Fruit fly (Drosophila melanogaster) Kc167 (cell line): ENCODE results near the gene Eig71Ed.

Experiments used
- Myc ChIP-seq: fragments of >200 bp; optimal IDR thresholded peaks from 2 replicates; lab custom pipeline; 2017; ENCODE audit warnings: missing external identifiers
- Sin3A ChIP-seq: fragments of >200 bp; optimal IDR thresholded peaks from 2 replicates; lab custom pipeline; 2018; ENCODE audit warnings: missing external identifiers
- h ChIP-seq: fragments of >200 bp; optimal IDR thresholded peaks from 3 replicates; lab custom pipeline; 2018; ENCODE audit warnings: missing external identifiers
- insv ChIP-seq: fragments of >200 bp; optimal IDR thresholded peaks from 3 replicates; lab custom pipeline; 2018; ENCODE audit warnings: missing external identifiers
- psq ChIP-seq: fragments of >200 bp; optimal IDR thresholded peaks from 2 replicates; lab custom pipeline; 2017; ENCODE audit warnings: missing external identifiers
- ttk ChIP-seq: sonication (Bioruptor generic); optimal IDR thresholded peaks from 2 replicates; lab custom pipeline; 2017; ENCODE audit warnings: missing external identifiers

The Eig71Ed gene

dm6 chr3L:15652154-15652553 is at the start of gene Eig71Ed, which contains the start of gene Eig71Ec:
Gene Eig71Ed, plus strand, starts transcription at chr3L:15652537.
Gene Eig71Ec, minus strand, starts transcription at chr3L:15652254.
- no peak for TF ChIP-seq psq
- no peak for TF ChIP-seq insv (lab: Kevin White, UChicago)
- no peak for TF ChIP-seq Myc
- TF ChIP-seq ttk (lab: Kevin White, UChicago): no peak
- TF ChIP-seq h (lab: Kevin White, UChicago): no peak
- TF ChIP-seq Sin3A: no peak

- no peak for TF ChIP-seq psq
- TF ChIP-seq Myc: no peak
- TF ChIP-seq ttk (lab: Kevin White, UChicago): no peak
- TF ChIP-seq h (lab: Kevin White, UChicago): no peak
- TF ChIP-seq Sin3A: no peak
- no peak for TF ChIP-seq insv (lab: Kevin White, UChicago)
These were observed 47.4 kb upstream of the Eig71Ed start for dm6 chr3L:15604979-15605378.

dm6 chr3L:15610109-15610508 is 42.2 kb upstream of the Eig71Ed start, which contains the start of gene CG7650:
Gene CG7650, minus strand, starts transcription at chr3L:15610386.
- no peak for TF ChIP-seq h (lab: Kevin White, UChicago)
- no peak for TF ChIP-seq ttk (lab: Kevin White, UChicago)
- TF ChIP-seq Myc: no peak
- TF ChIP-seq insv (lab: Kevin White, UChicago): no peak
- TF ChIP-seq Sin3A: no peak
- no peak for TF ChIP-seq psq

dm6 chr3L:15612728-15613127 is 39.6 kb upstream of the Eig71Ed start, which contains the start of gene CG13449:
Gene CG13449, minus strand, starts transcription at chr3L:15612828.
- no peak for TF ChIP-seq Myc
- no peak for TF ChIP-seq insv (lab: Kevin White, UChicago)
- TF ChIP-seq psq: no peak
- no peak for TF ChIP-seq h (lab: Kevin White, UChicago)
- no peak for TF ChIP-seq Sin3A
- no peak for TF ChIP-seq ttk (lab: Kevin White, UChicago)

dm6 chr3L:15616490-15616889 is 35.8 kb upstream of the Eig71Ed start:
- TF ChIP-seq h (lab: Kevin White, UChicago) (no peak), insv (lab: Kevin White, UChicago) (no peak), Sin3A (no peak), ttk (lab: Kevin White, UChicago) (no peak), Myc (no peak), psq (no peak)

dm6 chr3L:15616900-15617299 is 35.4 kb upstream of the Eig71Ed start:
- TF ChIP-seq Sin3A (no peak), psq (no peak)

- TF ChIP-seq psq (no peak), Myc (no peak), ttk (lab: Kevin White, UChicago) (no peak), Sin3A (no peak), insv (lab: Kevin White, UChicago) (no peak), h (lab: Kevin White, UChicago) (no peak)
These were observed 32.6 kb upstream of the Eig71Ed start, which contains the start of gene Phs for dm6 chr3L:15619626-15620247. Gene Phs, plus strand, starts transcription at chr3L:15619901.

dm6 chr3L:15624097-15624496 is 28.2 kb upstream of the Eig71Ed start:
- TF ChIP-seq h (lab: Kevin White, UChicago): no peak
- TF ChIP-seq Sin3A: no peak
- no peak for TF ChIP-seq psq
- TF ChIP-seq insv (lab: Kevin White, UChicago): no peak
- no peak for TF ChIP-seq ttk (lab: Kevin White, UChicago)
- TF ChIP-seq Myc: no peak

dm6 chr3L:15624944-15625610 is 27.3 kb upstream of the Eig71Ed start:
- no peak for TF ChIP-seq Myc
- no peak for TF ChIP-seq ttk (lab: Kevin White, UChicago)
- no peak for TF ChIP-seq insv (lab: Kevin White, UChicago)
- TF ChIP-seq Sin3A: no peak
- TF ChIP-seq psq: no peak
- TF ChIP-seq h (lab: Kevin White, UChicago): no peak

dm6 chr3L:15625676-15626414 is 26.5 kb upstream of the Eig71Ed start:
- TF ChIP-seq ttk (lab: Kevin White, UChicago) (no peak), Sin3A (no peak), psq (no peak), h (lab: Kevin White, UChicago) (no peak), Myc (no peak), insv (lab: Kevin White, UChicago) (no peak)

dm6 chr3L:15627295-15627694 is 25.0 kb upstream of the Eig71Ed start:
- TF ChIP-seq Myc (no peak), psq (no peak), Sin3A (no peak), ttk (lab: Kevin White, UChicago) (no peak), h (lab: Kevin White, UChicago) (no peak), insv (lab: Kevin White, UChicago) (no peak)

- TF ChIP-seq psq (no peak), ttk (lab: Kevin White, UChicago) (no peak), h (lab: Kevin White, UChicago) (no peak), Myc (no peak), insv (lab: Kevin White, UChicago) (no peak), Sin3A (no peak)
These were observed 21.3 kb upstream of the Eig71Ed start for dm6 chr3L:15631067-15631466.
